Fruit fly (Drosophila melanogaster) whole organism: ENCODE data around the gene SPR.

Experiments used
- EcR ChIP-seq, 2 experiments: fragments of >200 bp; optimal IDR thresholded peaks; 2 replicates each; lab custom pipeline; 2017; ENCODE audit warnings: missing biosample characterization in 2 of 2, missing genetic modification characterization in 2 of 2, missing genetic modification reagents in 2 of 2
- usp ChIP-seq: fragments of >200 bp; optimal IDR thresholded peaks from 2 replicates; lab custom pipeline; 2017; ENCODE audit warnings: missing biosample characterization, missing genetic modification characterization, mixed read lengths

- TF ChIP-seq usp, result no peak
- no peak for TF ChIP-seq EcR (GFP tag; optimal IDR thresholded peaks at IDR 0.05; lab: Kevin White, UChicago)
These were observed 17.2 kb upstream of the SPR start, which contains the start of gene CG15784 for dm6 chrX:5429271-5429670.
